Worm (Caenorhabditis elegans) whole organism, young adult: ENCODE results near the gene F35F10.7.

Experiments used
- B0336.3 ChIP-seq: fragments of 200-800 bp; sonication (Bioruptor generic); IDR thresholded peaks from 2 replicates; pipeline ENCODE4 v1.3.6; 2022; ENCODE audit warnings: missing genetic modification characterization, missing compliant biosample characterization
- C06A6.2 ChIP-seq: fragments of 200-800 bp; sonication (Bioruptor generic); conservative IDR thresholded peaks from 2 replicates; pipeline ENCODE4 v1.3.6; 2022; ENCODE audit warnings: missing genetic modification characterization, missing compliant biosample characterization
- F10E7.11 ChIP-seq: sonication (generic microtip); optimal IDR thresholded peaks from 2 replicates; lab custom pipeline; 2017; ENCODE audit warnings: mild to moderate bottlenecking, missing genetic modification characterization, moderate library complexity, missing compliant biosample characterization
- F39B2.1 ChIP-seq: fragments of 200-800 bp; sonication (Bioruptor generic); IDR thresholded peaks from 2 replicates; pipeline ENCODE4 v1.3.6; 2022; ENCODE audit warnings: missing genetic modification reagents, missing genetic modification characterization, missing compliant biosample characterization
- F57A8.1 ChIP-seq: fragments of 200-800 bp; sonication (Bioruptor generic); optimal IDR thresholded peaks from 2 replicates; lab custom pipeline; 2018; ENCODE audit warnings: mild to moderate bottlenecking, missing genetic modification characterization, moderate library complexity, missing compliant biosample characterization
- K11D2.4 ChIP-seq: fragments of 200-800 bp; sonication (Bioruptor generic); IDR thresholded peaks from 2 replicates; pipeline ENCODE4 v1.3.6; 2022; ENCODE audit warnings: missing genetic modification reagents, missing genetic modification characterization, missing compliant biosample characterization
- K12H6.12 ChIP-seq: fragments of 200-800 bp; sonication (Bioruptor generic); optimal IDR thresholded peaks from 2 replicates; lab custom pipeline; 2018; ENCODE audit warnings: mild to moderate bottlenecking, missing genetic modification characterization, missing compliant biosample characterization
- T26A5.8 ChIP-seq: sonication (generic microtip); optimal IDR thresholded peaks from 2 replicates; lab custom pipeline; 2016; ENCODE audit warnings: missing genetic modification characterization, missing compliant biosample characterization
- Y56A3A.18 ChIP-seq: fragments of 200-800 bp; sonication (Bioruptor generic); IDR thresholded peaks from 2 replicates; pipeline ENCODE4 v1.3.6; 2022; ENCODE audit warnings: missing genetic modification reagents, missing genetic modification characterization, missing compliant biosample characterization
- Y79H2A.3 ChIP-seq: fragments of 200-800 bp; sonication (Bioruptor generic); conservative IDR thresholded peaks from 2 replicates; pipeline ENCODE4 v1.3.6; 2022; ENCODE audit warnings: missing genetic modification reagents, missing genetic modification characterization, missing compliant biosample characterization
- Y95B8A.8 ChIP-seq: fragments of 200-800 bp; sonication (Bioruptor generic); IDR thresholded peaks from 2 replicates; pipeline ENCODE4 v1.3.6; 2022; ENCODE audit warnings: missing genetic modification reagents, missing genetic modification characterization, missing compliant biosample characterization
- ZK185.1 ChIP-seq: sonication (generic microtip); optimal IDR thresholded peaks from 2 replicates; lab custom pipeline; 2016; ENCODE audit warnings: mild to moderate bottlenecking, missing genetic modification characterization, missing compliant biosample characterization; ENCODE audit not compliant: poor library complexity, severe bottlenecking
- aptf-2 ChIP-seq: fragments of 200-800 bp; sonication (Bioruptor generic); conservative IDR thresholded peaks from 2 replicates; pipeline ENCODE4 v1.3.6; 2022; ENCODE audit warnings: missing genetic modification reagents, missing genetic modification characterization, missing compliant biosample characterization
- attf-5 ChIP-seq: fragments of 200-800 bp; sonication (Bioruptor generic); optimal IDR thresholded peaks from 2 replicates; lab custom pipeline; 2018; ENCODE audit warnings: mild to moderate bottlenecking, missing genetic modification characterization, missing compliant biosample characterization
- ets-4 ChIP-seq: fragments of 200-800 bp; sonication (Bioruptor generic); optimal IDR thresholded peaks from 2 replicates; lab custom pipeline; 2018; ENCODE audit warnings: mild to moderate bottlenecking, missing genetic modification characterization, missing compliant biosample characterization
- hmg-20 ChIP-seq: fragments of 200-800 bp; sonication (Bioruptor generic); IDR thresholded peaks from 2 replicates; pipeline ENCODE4 v1.3.6; 2022; ENCODE audit warnings: missing genetic modification reagents, missing genetic modification characterization, missing compliant biosample characterization
- lag-1 ChIP-seq: fragments of 200-800 bp; sonication (Bioruptor generic); IDR thresholded peaks from 2 replicates; pipeline ENCODE4 v1.3.6; 2022; ENCODE audit warnings: missing genetic modification reagents, missing genetic modification characterization, missing compliant biosample characterization
- let-526 ChIP-seq: fragments of 200-800 bp; sonication (Bioruptor generic); IDR thresholded peaks from 2 replicates; pipeline ENCODE4 v1.3.6; 2022; ENCODE audit warnings: missing genetic modification reagents, missing genetic modification characterization, missing compliant biosample characterization
- lin-35 ChIP-seq, 3 experiments: fragments of 150-350 bp in 2 of 3; sonication (generic microtip) in 1 of 3; optimal IDR thresholded peaks; 2 replicates each; lab custom pipeline; 2014 to 2018; ENCODE audit warnings: missing biosample characterization in 3 of 3, missing genetic modification characterization in 3 of 3, missing genetic modification reagents in 3 of 3
- lsl-1 ChIP-seq: fragments of 200-800 bp; sonication (Bioruptor generic); optimal IDR thresholded peaks from 2 replicates; lab custom pipeline; 2018; ENCODE audit warnings: mild to moderate bottlenecking, missing genetic modification characterization, moderate library complexity, missing compliant biosample characterization
- mel-28 ChIP-seq: sonication (generic microtip); optimal IDR thresholded peaks from 2 replicates; lab custom pipeline; 2016; ENCODE audit warnings: borderline replicate concordance, mild to moderate bottlenecking, missing genetic modification characterization, missing compliant biosample characterization
- mxl-1 ChIP-seq: sonication (generic microtip); optimal IDR thresholded peaks from 2 replicates; lab custom pipeline; 2016; ENCODE audit warnings: missing genetic modification characterization, missing compliant biosample characterization
- nfya-2 ChIP-seq: fragments of 200-800 bp; sonication (Bioruptor generic); IDR thresholded peaks from 2 replicates; pipeline ENCODE4 v1.3.6; 2022; ENCODE audit warnings: missing genetic modification reagents, missing genetic modification characterization, missing compliant biosample characterization
- pha-4 ChIP-seq: fragments of 150-350 bp; sonication (generic microtip); optimal IDR thresholded peaks from 2 replicates; lab custom pipeline; 2014; ENCODE audit warnings: missing biosample characterization, missing genetic modification reagents, missing genetic modification characterization
- rec-8 ChIP-seq, 2 experiments: sonication (generic microtip); optimal IDR thresholded peaks; 2 replicates each; lab custom pipeline; 2016; ENCODE audit warnings: mild to moderate bottlenecking in 2 of 2, missing genetic modification characterization in 2 of 2, missing genetic modification reagents in 2 of 2, missing genotype in 2 of 2, missing biosample characterization in 1 of 2, missing compliant biosample characterization in 1 of 2, moderate library complexity in 1 of 2
- repo-1 ChIP-seq: sonication (generic microtip); optimal IDR thresholded peaks from 2 replicates; lab custom pipeline; 2017; ENCODE audit warnings: mild to moderate bottlenecking, missing genetic modification characterization, missing compliant biosample characterization
- snpc-4 ChIP-seq, 5 experiments: fragments of 150-350 bp in 1 of 5; sonication (generic microtip) in 4 of 5; optimal IDR thresholded peaks; 2 replicates each; lab custom pipeline; 2014 to 2018; ENCODE audit warnings: missing genetic modification characterization in 5 of 5, missing biosample characterization in 3 of 5, antibody characterized with exemption in 2 of 5, mild to moderate bottlenecking in 2 of 5, missing compliant biosample characterization in 2 of 5, missing genotype in 2 of 5, moderate library complexity in 2 of 5, missing genetic modification reagents in 1 of 5
- unc-62 ChIP-seq: fragments of 150-350 bp; optimal IDR thresholded peaks from 2 replicates; lab custom pipeline; 2014; ENCODE audit warnings: missing biosample characterization, missing genetic modification reagents, missing genetic modification characterization
- zim-3 ChIP-seq: sonication (generic microtip); optimal IDR thresholded peaks from 2 replicates; lab custom pipeline; 2017; ENCODE audit warnings: mild to moderate bottlenecking, missing genetic modification characterization, moderate library complexity, missing compliant biosample characterization
- ztf-18 ChIP-seq: sonication (generic microtip); optimal IDR thresholded peaks from 2 replicates; lab custom pipeline; 2016; ENCODE audit warnings: missing genotype, mild to moderate bottlenecking, missing genetic modification characterization, missing compliant biosample characterization

F35F10.7 gene

ce11 chrV:3278101-3278639 is 9.1 kb downstream of the F35F10.7 start, which contains the start of gene fbxa-64:
Gene fbxa-64, minus strand, starts transcription at chrV:3278151.
- TF ChIP-seq nfya-2 (GFP tag; lab: Robert Waterston, UW) = no peak
- no peak for TF ChIP-seq snpc-4 (GFP tag; optimal IDR thresholded peaks at IDR 0.05; lab: Kevin White, UChicago)
- no peak for TF ChIP-seq snpc-4 (tag; optimal IDR thresholded peaks at IDR 0.05; lab: Kevin White, UChicago)
- no peak for TF ChIP-seq ztf-18 (tag; lab: Kevin White, UChicago)
- no peak for TF ChIP-seq K11D2.4 (GFP tag; lab: Robert Waterston, UW)
- no peak for TF ChIP-seq lag-1 (GFP tag; lab: Robert Waterston, UW)
- no peak for TF ChIP-seq ets-4
- no peak for TF ChIP-seq mel-28 (tag; lab: Kevin White, UChicago)
- TF ChIP-seq, all 124 proteins: peak for 0

ce11 chrV:3276184-3276583 is 11.0 kb downstream of the F35F10.7 start:
- peak; percentile 9 for TF ChIP-seq K12H6.12 (tag; lab: Kevin White, UChicago)
- no peak for TF ChIP-seq Y79H2A.3 (GFP tag; lab: Robert Waterston, UW)
- TF ChIP-seq, all 124 proteins: peak for 1

ce11 chrV:3275033-3275432 is 12.2 kb downstream of the F35F10.7 start, which contains the start of gene T28A11.3:
Gene T28A11.3, plus strand, starts transcription at chrV:3275333.
- TF ChIP-seq C06A6.2 (GFP tag; lab: Robert Waterston, UW) (no peak), hmg-20 (no peak), attf-5 (GFP tag; lab: Kevin White, UChicago) (no peak), F39B2.1 (GFP tag; lab: Robert Waterston, UW) (no peak), B0336.3 (no peak), F57A8.1 (GFP tag; lab: Kevin White, UChicago) (no peak)

ce11 chrV:3273577-3274100 is 13.6 kb downstream of the F35F10.7 start, which contains the start of gene T28A11.4:
Gene T28A11.4, plus strand, starts transcription at chrV:3274050.
- TF ChIP-seq repo-1 (no peak), hmg-20 (no peak), let-526 (GFP tag; lab: Robert Waterston, UW) (no peak), ZK185.1 (tag; lab: Kevin White, UChicago) (no peak), Y56A3A.18 (GFP tag; lab: Robert Waterston, UW) (no peak), lsl-1 (GFP tag; lab: Kevin White, UChicago) (no peak), pha-4 (tag; lab: Kevin White, UChicago) (no peak)
- TF ChIP-seq, all 124 proteins: peak for 0

- TF ChIP-seq T26A5.8 (no peak), mxl-1 (tag; lab: Kevin White, UChicago) (no peak), K12H6.12 (tag; lab: Kevin White, UChicago) (no peak), lin-35 (GFP tag; optimal IDR thresholded peaks at IDR 0.05; lab: Kevin White, UChicago) (no peak), Y95B8A.8 (GFP tag; lab: Robert Waterston, UW) (no peak), zim-3 (tag; lab: Kevin White, UChicago) (no peak), Y56A3A.18 (GFP tag; lab: Robert Waterston, UW) (no peak), aptf-2 (no peak), unc-62 (GFP tag; lab: Kevin White, UChicago) (no peak), F10E7.11 (tag; lab: Kevin White, UChicago) (no peak), rec-8 (tag; optimal IDR thresholded peaks at IDR 0.05; lab: Kevin White, UChicago) (no peak)
- TF ChIP-seq, all 124 proteins: peak for 0
Observed at ce11 chrV:3273156-3273555, 14.1 kb downstream of the F35F10.7 start, which contains the start of gene T28A11.20. Gene T28A11.20, minus strand, starts transcription at chrV:3273256.
